Fruit fly (Drosophila melanogaster): ENCODE results near the gene CG8927.

The CG8927 gene

DNA sequence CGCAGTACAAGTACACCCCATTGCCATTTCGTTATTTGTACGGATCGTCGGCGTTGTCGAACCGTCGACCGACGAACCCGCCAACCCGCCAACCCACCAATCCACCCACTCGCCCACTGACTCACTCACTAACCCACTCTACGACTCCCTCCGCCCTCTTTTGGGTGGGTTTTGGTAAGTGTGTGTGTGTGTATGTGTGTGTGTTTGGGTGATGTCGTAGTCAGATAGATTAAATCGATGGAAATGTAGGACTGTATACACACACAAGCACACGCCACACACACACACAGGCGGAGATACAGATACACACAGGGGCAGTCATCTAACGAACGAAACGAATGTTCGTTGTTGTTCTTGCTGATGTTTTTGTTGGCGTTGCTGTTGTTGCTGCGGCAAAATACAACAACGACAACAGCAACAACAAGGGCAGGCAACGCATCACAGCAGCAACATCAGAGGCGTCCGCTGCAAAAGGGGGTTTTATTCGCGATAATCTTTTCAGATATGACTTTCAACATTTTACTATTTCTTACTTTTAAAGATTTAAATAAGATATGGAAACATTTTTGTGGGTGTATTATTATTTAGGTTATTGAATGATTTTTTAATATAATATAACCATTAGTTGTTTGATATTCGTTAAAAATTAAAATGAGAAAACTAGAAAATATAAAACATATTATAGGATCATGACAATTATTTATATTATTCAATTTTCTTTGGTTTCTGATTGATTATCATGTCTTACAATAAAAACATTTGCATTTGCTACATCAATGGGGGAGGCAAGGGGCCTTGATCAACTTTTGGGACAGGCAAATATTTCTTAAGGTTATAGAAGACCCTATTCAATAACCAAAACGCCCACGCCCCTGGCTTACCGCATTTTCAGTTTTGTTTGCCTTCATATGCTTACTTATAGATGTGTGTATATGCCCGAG lies 40.8 kb downstream of the CG8927 start (continued):
- peak; percentile 18; the same call in 1 of the 3 replicates for TF ChIP-seq CG6175 (GFP tag; IDR thresholded peaks at IDR 0.05)
- TF ChIP-seq Atf6 (GFP tag; IDR thresholded peaks at IDR 0.05) = no peak
- peak; percentile 63 for TF ChIP-seq CG7271 (tag; optimal IDR thresholded peaks at IDR 0.05)
- peak; percentile 83 for TF ChIP-seq CG10274 (GFP tag; optimal IDR thresholded peaks at IDR 0.05)
- TF ChIP-seq CG15479 (GFP tag; optimal IDR thresholded peaks at IDR 0.05) = peak; percentile 41
- peak; percentile 83 for TF ChIP-seq CG6272 (GFP tag; IDR thresholded peaks at IDR 0.05)
- TF ChIP-seq da (GFP tag; optimal IDR thresholded peaks at IDR 0.05) = no peak
- peak; percentile 67 for TF ChIP-seq CG4730 (GFP tag; IDR thresholded peaks at IDR 0.05)
- no peak for TF ChIP-seq sc (optimal IDR thresholded peaks at IDR 0.05)
- peak; percentile 96 for TF ChIP-seq sc (GFP tag; optimal IDR thresholded peaks at IDR 0.05)
- peak; percentile 96 for TF ChIP-seq CG11504 (tag; optimal IDR thresholded peaks at IDR 0.05)
- TF ChIP-seq Trl (optimal IDR thresholded peaks at IDR 0.05) = no peak
- TF ChIP-seq Trl (GFP tag; optimal IDR thresholded peaks at IDR 0.05) = no peak
- TF ChIP-seq CG12236 (GFP tag; optimal IDR thresholded peaks at IDR 0.05) = no peak
- TF ChIP-seq Hand (GFP tag; optimal IDR thresholded peaks at IDR 0.05) = peak; percentile 81
- TF ChIP-seq B-H1 (GFP tag; IDR thresholded peaks at IDR 0.05) = peak; percentile 38
- TF ChIP-seq ind (GFP tag; optimal IDR thresholded peaks at IDR 0.05) = peak; percentile 78
- peak; percentile 39 for TF ChIP-seq tx (GFP tag; optimal IDR thresholded peaks at IDR 0.05)
- no peak for TF ChIP-seq zf30C (GFP tag; optimal IDR thresholded peaks at IDR 0.05)
- TF ChIP-seq Vsx1 (GFP tag; optimal IDR thresholded peaks at IDR 0.05) = peak; percentile 86
- peak; percentile 61; the same call in 2 of the 3 replicates for TF ChIP-seq ci (GFP tag; IDR thresholded peaks at IDR 0.05)
- no peak for TF ChIP-seq CG7963 (GFP tag; IDR thresholded peaks at IDR 0.05; ENCODE audit: partially characterized antibody)
- TF ChIP-seq Gug (GFP tag; IDR thresholded peaks at IDR 0.05) = peak; percentile 89
- peak; percentile 13 for TF ChIP-seq lbe (GFP tag; optimal IDR thresholded peaks at IDR 0.05)
- no peak for TF ChIP-seq vnd (GFP tag; IDR thresholded peaks at IDR 0.05; ENCODE audit: partially characterized antibody)
- TF ChIP-seq Ravus (GFP tag; IDR thresholded peaks at IDR 0.05) = peak; percentile 40
- TF ChIP-seq CG10979 (tag; optimal IDR thresholded peaks at IDR 0.05) = peak; percentile 96
- TF ChIP-seq tna (GFP tag; IDR thresholded peaks at IDR 0.05; ENCODE audit: partially characterized antibody) = no peak
- TF ChIP-seq CG8359 (GFP tag; optimal IDR thresholded peaks at IDR 0.05; ENCODE audit: borderline replicate concordance) = peak; percentile 57
- TF ChIP-seq TFAM (GFP tag; optimal IDR thresholded peaks at IDR 0.05) = no peak
- no peak for TF ChIP-seq CG10959 (GFP tag; IDR thresholded peaks at IDR 0.05)
- peak; percentile 35 to 79 for TF ChIP-seq dpn (GFP tag; optimal IDR thresholded peaks at IDR 0.05)
- peak; percentile 63 for TF ChIP-seq sisA (GFP tag; IDR thresholded peaks at IDR 0.05)
- no peak for TF ChIP-seq CG17186 (GFP tag; optimal IDR thresholded peaks at IDR 0.05)
- no peak for TF ChIP-seq CG14860 (GFP tag; IDR thresholded peaks at IDR 0.05; ENCODE audit: partially characterized antibody)
- peak; percentile 64; the same call in 2 of the 3 replicates for TF ChIP-seq gce (GFP tag; IDR thresholded peaks at IDR 0.05)
- no peak for TF ChIP-seq lov (optimal IDR thresholded peaks at IDR 0.05)
- peak; percentile 78; the same call in 2 of the 3 replicates for TF ChIP-seq lov (GFP tag; IDR thresholded peaks at IDR 0.05)
- peak; percentile 86 for TF ChIP-seq Six4 (GFP tag; optimal IDR thresholded peaks at IDR 0.05)
- TF ChIP-seq CG4820 (GFP tag; optimal IDR thresholded peaks at IDR 0.05) = peak; percentile 80
- TF ChIP-seq CG4328 (GFP tag; optimal IDR thresholded peaks at IDR 0.05) = peak; percentile 93
- peak; percentile 81 for TF ChIP-seq CG15696 (tag; optimal IDR thresholded peaks at IDR 0.05)
- TF ChIP-seq CG6765 (GFP tag; optimal IDR thresholded peaks at IDR 0.05) = peak; percentile 91
- peak; percentile 93 for TF ChIP-seq CG12104 (GFP tag; optimal IDR thresholded peaks at IDR 0.05)
- peak; percentile 75 for TF ChIP-seq CG12299 (tag; optimal IDR thresholded peaks at IDR 0.05)
- TF ChIP-seq grn (GFP tag; optimal IDR thresholded peaks at IDR 0.05) = peak; percentile 87
- TF ChIP-seq Nf-YB (GFP tag; optimal IDR thresholded peaks at IDR 0.05) = peak; percentile 85
- peak; percentile 11; the same call in 1 of the 2 replicates for TF ChIP-seq Dref (GFP tag; IDR thresholded peaks at IDR 0.05)
- TF ChIP-seq luna (GFP tag; optimal IDR thresholded peaks at IDR 0.05) = no peak
